Fruit fly (Drosophila melanogaster): Measurements from ENCODE around the gene CG46510.
"Not testable (repeated sequence)": the region's sequence is repeated elsewhere in the genome, so short reads cannot be mapped to it uniquely, and the experiment has no call there.

- not testable (repeated sequence) for TF ChIP-seq CG11723 (GFP tag; optimal IDR thresholded peaks at IDR 0.05); NK7.1 (GFP tag; optimal IDR thresholded peaks at IDR 0.05); nom (GFP tag; optimal IDR thresholded peaks at IDR 0.05); pan (optimal IDR thresholded peaks at IDR 0.05); pan (GFP tag; optimal IDR thresholded peaks at IDR 0.05 in 1 of 2, IDR thresholded peaks at IDR 0.05 in 1 of 2); CG9876 (GFP tag; optimal IDR thresholded peaks at IDR 0.05); CG18011 (GFP tag; optimal IDR thresholded peaks at IDR 0.05); pnt (GFP tag; optimal IDR thresholded peaks at IDR 0.05); gfzf (GFP tag; optimal IDR thresholded peaks at IDR 0.05); bigmax (GFP tag; optimal IDR thresholded peaks at IDR 0.05); HHEX (GFP tag; optimal IDR thresholded peaks at IDR 0.05)
These were observed 24.8 kb upstream of the CG46510 start, which contains the start of gene CG46505 for dm6 chrX:22152542-22152941.
